Fruit fly (Drosophila melanogaster): ENCODE data around the gene CG2162.
A peak's percentile ranks its signal among the peaks of the same experiment; 100 is the strongest.

The CG2162 gene

dm6 chr3L:3077568-3078107 lies 42.6 kb downstream of the CG2162 start (continued):
- TF ChIP-seq CG3281 (GFP tag; optimal IDR thresholded peaks at IDR 0.05) = peak; percentile 47
- TF ChIP-seq CG4328 (GFP tag; optimal IDR thresholded peaks at IDR 0.05) = peak; percentile 10
- TF ChIP-seq CG10321 (GFP tag; IDR thresholded peaks at IDR 0.05) = peak; percentile 36; the same call in 1 of the 2 replicates
- TF ChIP-seq crp (GFP tag; optimal IDR thresholded peaks at IDR 0.05) = peak in 1 of 2 experiments; percentile 15
- TF ChIP-seq CG15514 (GFP tag; optimal IDR thresholded peaks at IDR 0.05) = peak; percentile 56
- TF ChIP-seq CG13624 (GFP tag; optimal IDR thresholded peaks at IDR 0.05) = peak; percentile 23
- peak; percentile 23; the same call in 1 of the 2 replicates for TF ChIP-seq Dref (GFP tag; IDR thresholded peaks at IDR 0.05)
- TF ChIP-seq NFAT (GFP tag; IDR thresholded peaks at IDR 0.05) = peak; percentile 71
- TF ChIP-seq CG1602 (GFP tag; optimal IDR thresholded peaks at IDR 0.05) = no peak
- TF ChIP-seq CG2712 (tag; optimal IDR thresholded peaks at IDR 0.05) = peak; percentile 17
- TF ChIP-seq E2f1 (GFP tag; IDR thresholded peaks at IDR 0.05) = no peak
- TF ChIP-seq sqz (GFP tag; optimal IDR thresholded peaks at IDR 0.05) = peak; percentile 62
- peak; percentile 63 for TF ChIP-seq Hmr (GFP tag; optimal IDR thresholded peaks at IDR 0.05)
- peak; percentile 4; the same call in 1 of the 2 replicates for TF ChIP-seq ranshi (GFP tag; IDR thresholded peaks at IDR 0.05)
- no peak for TF ChIP-seq MBD-R2 (GFP tag; IDR thresholded peaks at IDR 0.05)
- peak; percentile 44 for TF ChIP-seq CG17912 (GFP tag; optimal IDR thresholded peaks at IDR 0.05)
- TF ChIP-seq HHEX (GFP tag; optimal IDR thresholded peaks at IDR 0.05) = peak; percentile 25
- TF ChIP-seq ind (GFP tag; optimal IDR thresholded peaks at IDR 0.05) = no peak
- TF ChIP-seq CG12769 (tag; optimal IDR thresholded peaks at IDR 0.05) = peak; percentile 87
- TF ChIP-seq cwo (GFP tag; optimal IDR thresholded peaks at IDR 0.05) = peak; percentile 72
- peak; percentile 39 for TF ChIP-seq org-1 (GFP tag; optimal IDR thresholded peaks at IDR 0.05)
- TF ChIP-seq Nf-YC (tag; optimal IDR thresholded peaks at IDR 0.05) = peak; percentile 30
- peak; percentile 59 for TF ChIP-seq CG2120 (GFP tag; optimal IDR thresholded peaks at IDR 0.05)
- TF ChIP-seq Ada2b (GFP tag; IDR thresholded peaks at IDR 0.05) = no peak
- TF ChIP-seq CG6854 (GFP tag; optimal IDR thresholded peaks at IDR 0.05) = peak; percentile 20
- no peak for TF ChIP-seq CG18262 (tag; optimal IDR thresholded peaks at IDR 0.05)
- peak; percentile 23 for TF ChIP-seq run (tag; optimal IDR thresholded peaks at IDR 0.05)
- TF ChIP-seq sug (tag; optimal IDR thresholded peaks at IDR 0.05) = peak; percentile 83
- TF ChIP-seq Xbp1 (GFP tag; optimal IDR thresholded peaks at IDR 0.05) = peak; percentile 4
- TF ChIP-seq Bgb (GFP tag; IDR thresholded peaks at IDR 0.05; ENCODE audit: partially characterized antibody) = peak; percentile 43; the same call in 1 of the 2 replicates
- no peak for TF ChIP-seq TFAM (GFP tag; optimal IDR thresholded peaks at IDR 0.05)
- TF ChIP-seq nmo (GFP tag; optimal IDR thresholded peaks at IDR 0.05) = no peak
- peak; percentile 33; the same call in 1 of the 2 replicates for TF ChIP-seq sna (GFP tag; IDR thresholded peaks at IDR 0.05; ENCODE audit: partially characterized antibody)
- TF ChIP-seq Adf1 (GFP tag; IDR thresholded peaks at IDR 0.05) = peak; percentile 74
- TF ChIP-seq CG11398 (GFP tag; optimal IDR thresholded peaks at IDR 0.05) = peak; percentile 51
- no peak for TF ChIP-seq phol (tag; optimal IDR thresholded peaks at IDR 0.05)
- peak; percentile 20 to 42 for TF ChIP-seq Pdp1 (GFP tag; optimal IDR thresholded peaks at IDR 0.05)
- no peak for TF ChIP-seq cato (GFP tag; optimal IDR thresholded peaks at IDR 0.05; ENCODE audit: borderline replicate concordance)
- TF ChIP-seq Rfx (GFP tag; IDR thresholded peaks at IDR 0.05) = peak; percentile 77
- TF ChIP-seq slou (GFP tag; optimal IDR thresholded peaks at IDR 0.05) = no peak
- peak; percentile 88 for TF ChIP-seq cg (GFP tag; optimal IDR thresholded peaks at IDR 0.05)
- TF ChIP-seq pita (GFP tag; optimal IDR thresholded peaks at IDR 0.05) = no peak
- TF ChIP-seq CG34224 (GFP tag; IDR thresholded peaks at IDR 0.05; ENCODE audit: partially characterized antibody) = peak; percentile 47; the same call in 2 of the 3 replicates
- TF ChIP-seq Nf-YA (GFP tag; IDR thresholded peaks at IDR 0.05) = 0 out of 2 replicates have a peak, but pooled peaks have one; percentile 10
- peak; percentile 17; the same call in 1 of the 2 replicates for TF ChIP-seq onecut (GFP tag; IDR thresholded peaks at IDR 0.05)
- TF ChIP-seq Jarid2 (GFP tag; optimal IDR thresholded peaks at IDR 0.05) = peak; percentile 81
- TF ChIP-seq klu (GFP tag; IDR thresholded peaks at IDR 0.05) = peak; percentile 40; the same call in 1 of the 2 replicates
- TF ChIP-seq wdn (GFP tag; IDR thresholded peaks at IDR 0.05) = peak; percentile 33; the same call in 1 of the 2 replicates
- TF ChIP-seq ems (GFP tag; optimal IDR thresholded peaks at IDR 0.05) = peak; percentile 22
